Worm (Caenorhabditis elegans): ENCODE data around the gene ndub-8.

DNA sequence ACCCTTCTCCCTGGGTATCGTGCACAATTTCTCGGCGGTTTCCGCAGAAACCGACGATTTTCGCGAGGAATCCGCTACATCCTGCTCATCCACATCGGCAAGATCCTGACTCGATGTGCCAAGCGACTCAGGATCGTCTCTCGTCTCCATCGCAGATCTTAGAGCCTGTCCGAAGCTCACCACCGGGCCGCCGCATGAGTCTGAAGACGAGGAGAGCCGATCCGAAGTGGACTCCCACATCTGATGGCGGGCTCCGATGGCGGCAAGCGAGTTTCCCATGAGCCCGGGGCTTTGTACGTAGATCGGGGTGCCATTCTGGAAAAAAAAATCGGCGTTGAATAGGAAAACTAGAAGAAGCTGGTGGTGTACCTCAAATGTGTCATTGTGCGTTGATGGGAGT, 14.3 kb upstream of the ndub-8 start:
- no peak for TF ChIP-seq flt-1 (GFP tag; IDR thresholded peaks at IDR 0.05)
- TF ChIP-seq ztf-23 (GFP tag; IDR thresholded peaks at IDR 0.05) = no peak
- TF ChIP-seq med-1 (GFP tag; optimal IDR thresholded peaks at IDR 0.05; ENCODE audit: insufficient read depth) = no peak
- no peak for TF ChIP-seq tab-1 (GFP tag; IDR thresholded peaks at IDR 0.05)
- TF ChIP-seq cog-1 (tag; optimal IDR thresholded peaks at IDR 0.05) = no peak
- TF ChIP-seq ref-1 (GFP tag; conservative IDR thresholded peaks at IDR 0.05) = no peak
- TF ChIP-seq klf-2 (GFP tag; conservative IDR thresholded peaks at IDR 0.05) = no peak
- TF ChIP-seq ztf-29 (GFP tag; IDR thresholded peaks at IDR 0.05) = no peak
- TF ChIP-seq T22C8.4 (GFP tag; IDR thresholded peaks at IDR 0.05) = no peak
